Fruit fly (Drosophila melanogaster): Measurements from ENCODE around the gene CG11837.
A peak's percentile ranks its signal among the peaks of the same experiment; 100 is the strongest.

Gene CG11837

dm6 chr3R:29040526-29041195 is 8.6 kb upstream of the CG11837 start (continued):
- TF ChIP-seq NK7.1 (GFP tag; optimal IDR thresholded peaks at IDR 0.05) (no peak), CG16813 (GFP tag; IDR thresholded peaks at IDR 0.05; ENCODE audit: partially characterized antibody) (no peak), run (tag; optimal IDR thresholded peaks at IDR 0.05) (peak; percentile 77), Lhr (GFP tag; optimal IDR thresholded peaks at IDR 0.05) (no peak), Hr51 (GFP tag; optimal IDR thresholded peaks at IDR 0.05) (no peak), dan (GFP tag; IDR thresholded peaks at IDR 0.05) (no peak), Sox102F (GFP tag; optimal IDR thresholded peaks at IDR 0.05) (no peak), CG12155 (GFP tag; optimal IDR thresholded peaks at IDR 0.05) (peak; percentile 39), emc (GFP tag; optimal IDR thresholded peaks at IDR 0.05) (no peak), Taf1 (GFP tag; IDR thresholded peaks at IDR 0.05) (no peak), CG11093 (GFP tag; IDR thresholded peaks at IDR 0.05) (peak; percentile 51; the same call in 1 of the 3 replicates), CG2129 (GFP tag; IDR thresholded peaks at IDR 0.05; ENCODE audit: partially characterized antibody) (no peak), D19B (GFP tag; optimal IDR thresholded peaks at IDR 0.05) (peak; percentile 59), dpn (GFP tag; optimal IDR thresholded peaks at IDR 0.05) (peak in 1 of 2 experiments; percentile 72), nerfin-1 (tag; optimal IDR thresholded peaks at IDR 0.05) (peak; percentile 61), Neu2 (GFP tag; optimal IDR thresholded peaks at IDR 0.05; ENCODE audit: borderline replicate concordance) (no peak), Nf-YC (tag; optimal IDR thresholded peaks at IDR 0.05) (no peak), Hr78 (GFP tag; optimal IDR thresholded peaks at IDR 0.05) (peak in 1 of 2 experiments; percentile 41), Xbp1 (GFP tag; optimal IDR thresholded peaks at IDR 0.05) (peak; percentile 66), E2f2 (GFP tag; IDR thresholded peaks at IDR 0.05) (peak; percentile 26; the same call in 1 of the 2 replicates), CG13296 (GFP tag; optimal IDR thresholded peaks at IDR 0.05) (peak; percentile 79), phol (tag; optimal IDR thresholded peaks at IDR 0.05) (peak; percentile 79), CG16779 (GFP tag; IDR thresholded peaks at IDR 0.05) (no peak), CG10366 (GFP tag; IDR thresholded peaks at IDR 0.05) (peak; percentile 48; the same call in 1 of the 2 replicates), CG4707 (GFP tag; optimal IDR thresholded peaks at IDR 0.05) (no peak), onecut (GFP tag; IDR thresholded peaks at IDR 0.05) (no peak), vvl (GFP tag; IDR thresholded peaks at IDR 0.05) (peak; percentile 47; the same call in 1 of the 2 replicates), Elba2 (GFP tag; optimal IDR thresholded peaks at IDR 0.05) (no peak), CG9437 (GFP tag; optimal IDR thresholded peaks at IDR 0.05) (peak; percentile 81), CG12219 (GFP tag; optimal IDR thresholded peaks at IDR 0.05) (peak; percentile 46), CG12299 (tag; optimal IDR thresholded peaks at IDR 0.05) (peak; percentile 15), CG15073 (GFP tag; optimal IDR thresholded peaks at IDR 0.05) (peak; percentile 19), CG10979 (tag; optimal IDR thresholded peaks at IDR 0.05) (peak; percentile 60), Ptx1 (GFP tag; IDR thresholded peaks at IDR 0.05) (peak; percentile 70), al (GFP tag; IDR thresholded peaks at IDR 0.05) (peak; percentile 47; the same call in 1 of the 2 replicates), CG10321 (GFP tag; IDR thresholded peaks at IDR 0.05) (peak; percentile 23; the same call in 1 of the 2 replicates), Six4 (GFP tag; optimal IDR thresholded peaks at IDR 0.05) (peak; percentile 31), tap (tag; optimal IDR thresholded peaks at IDR 0.05) (peak; percentile 71), CG14860 (GFP tag; IDR thresholded peaks at IDR 0.05; ENCODE audit: partially characterized antibody) (no peak), CG18764 (GFP tag; optimal IDR thresholded peaks at IDR 0.05) (peak; percentile 69), CG3726 (GFP tag; IDR thresholded peaks at IDR 0.05) (0 out of 3 replicates have a peak, but pooled peaks have one; percentile 49), Sox100B (GFP tag; optimal IDR thresholded peaks at IDR 0.05) (peak; percentile 87), exex (tag; optimal IDR thresholded peaks at IDR 0.05) (no peak), shn (GFP tag; optimal IDR thresholded peaks at IDR 0.05) (no peak), CG2712 (tag; optimal IDR thresholded peaks at IDR 0.05) (peak; percentile 76), CG2875 (GFP tag; optimal IDR thresholded peaks at IDR 0.05) (peak; percentile 2), fd102C (GFP tag; optimal IDR thresholded peaks at IDR 0.05) (no peak), nmo (GFP tag; optimal IDR thresholded peaks at IDR 0.05) (peak; percentile 78)

All from whole organism, embryonic.